Worm (Caenorhabditis elegans) whole organism, young adult: ENCODE results near the gene F21G4.6.

Experiments
- B0019.2 ChIP-seq: fragments of 200-800 bp; sonication (Bioruptor generic); conservative IDR thresholded peaks from 2 replicates; pipeline ENCODE4 v1.3.6; 2022; ENCODE audit warnings: missing genetic modification reagents, missing genetic modification characterization, missing compliant biosample characterization
- B0035.1 ChIP-seq: sonication (generic microtip); optimal IDR thresholded peaks from 2 replicates; lab custom pipeline; 2016; ENCODE audit warnings: missing genetic modification characterization, mild to moderate bottlenecking, missing compliant biosample characterization, missing genotype, missing genetic modification reagents
- B0336.3 ChIP-seq: fragments of 200-800 bp; sonication (Bioruptor generic); IDR thresholded peaks from 2 replicates; pipeline ENCODE4 v1.3.6; 2022; ENCODE audit warnings: missing genetic modification characterization, missing compliant biosample characterization
- C17E4.6 ChIP-seq: fragments of 200-800 bp; sonication (Bioruptor generic); IDR thresholded peaks from 2 replicates; pipeline ENCODE4 v1.3.6; 2022; ENCODE audit warnings: missing genetic modification reagents, missing genetic modification characterization, missing compliant biosample characterization
- F52B5.7 ChIP-seq: sonication (generic microtip); optimal IDR thresholded peaks from 2 replicates; lab custom pipeline; 2016; ENCODE audit warnings: mild to moderate bottlenecking, missing genetic modification characterization, missing compliant biosample characterization
- F55B11.4 ChIP-seq: sonication (generic microtip); optimal IDR thresholded peaks from 2 replicates; lab custom pipeline; 2016; ENCODE audit warnings: missing compliant biosample characterization, missing genetic modification characterization, borderline replicate concordance; ENCODE audit not compliant: insufficient read depth
- K12H6.12 ChIP-seq: fragments of 200-800 bp; sonication (Bioruptor generic); optimal IDR thresholded peaks from 2 replicates; lab custom pipeline; 2018; ENCODE audit warnings: mild to moderate bottlenecking, missing genetic modification characterization, missing compliant biosample characterization
- T07F8.4 ChIP-seq: sonication (generic microtip); optimal IDR thresholded peaks from 2 replicates; lab custom pipeline; 2016; ENCODE audit warnings: mild to moderate bottlenecking, missing genetic modification characterization, moderate library complexity, missing compliant biosample characterization
- Y56A3A.18 ChIP-seq: fragments of 200-800 bp; sonication (Bioruptor generic); IDR thresholded peaks from 2 replicates; pipeline ENCODE4 v1.3.6; 2022; ENCODE audit warnings: missing genetic modification reagents, missing genetic modification characterization, missing compliant biosample characterization
- Y67H2A.10 ChIP-seq: fragments of 200-800 bp; sonication (Bioruptor generic); conservative IDR thresholded peaks from 2 replicates; pipeline ENCODE4 v1.3.6; 2022; ENCODE audit warnings: missing genetic modification reagents, missing genetic modification characterization, missing compliant biosample characterization
- Y95B8A.8 ChIP-seq: fragments of 200-800 bp; sonication (Bioruptor generic); IDR thresholded peaks from 2 replicates; pipeline ENCODE4 v1.3.6; 2022; ENCODE audit warnings: missing genetic modification reagents, missing genetic modification characterization, missing compliant biosample characterization
- akir-1 ChIP-seq: fragments of 200-800 bp; sonication (Bioruptor generic); optimal IDR thresholded peaks from 2 replicates; lab custom pipeline; 2018; ENCODE audit warnings: mild to moderate bottlenecking, missing genetic modification characterization, moderate library complexity, missing compliant biosample characterization
- attf-5 ChIP-seq: fragments of 200-800 bp; sonication (Bioruptor generic); optimal IDR thresholded peaks from 2 replicates; lab custom pipeline; 2018; ENCODE audit warnings: mild to moderate bottlenecking, missing genetic modification characterization, missing compliant biosample characterization
- cebp-1 ChIP-seq, 2 experiments: fragments of 200-800 bp in 1 of 2; sonication (Bioruptor generic) in 1 of 2; sonication (generic microtip) in 1 of 2; IDR thresholded peaks in 1 of 2; optimal IDR thresholded peaks in 1 of 2; 2 replicates each; pipeline versions ENCODE4 v1.3.6 to Lab custom; 2017 to 2022; ENCODE audit warnings: missing compliant biosample characterization in 2 of 2, missing genetic modification characterization in 2 of 2, mild to moderate bottlenecking in 1 of 2, missing genetic modification reagents in 1 of 2, moderate library complexity in 1 of 2
- die-1 ChIP-seq: sonication (generic microtip); optimal IDR thresholded peaks from 2 replicates; lab custom pipeline; 2016; ENCODE audit warnings: missing genotype, mild to moderate bottlenecking, missing genetic modification characterization, missing compliant biosample characterization
- efl-1 ChIP-seq: fragments of 150-350 bp; optimal IDR thresholded peaks from 2 replicates; lab custom pipeline; 2014; ENCODE audit warnings: missing biosample characterization, missing genetic modification reagents, missing genetic modification characterization
- ets-4 ChIP-seq: fragments of 200-800 bp; sonication (Bioruptor generic); optimal IDR thresholded peaks from 2 replicates; lab custom pipeline; 2018; ENCODE audit warnings: mild to moderate bottlenecking, missing genetic modification characterization, missing compliant biosample characterization
- fkh-3 ChIP-seq: sonication (generic microtip); optimal IDR thresholded peaks from 2 replicates; lab custom pipeline; 2016; ENCODE audit warnings: mild to moderate bottlenecking, missing genetic modification characterization, missing compliant biosample characterization
- gei-17 ChIP-seq: fragments of 200-800 bp; sonication (Bioruptor generic); optimal IDR thresholded peaks from 2 replicates; lab custom pipeline; 2018; ENCODE audit warnings: mild to moderate bottlenecking, missing genetic modification characterization, missing compliant biosample characterization
- hlh-12 ChIP-seq: sonication (generic microtip); optimal IDR thresholded peaks from 2 replicates; lab custom pipeline; 2016; ENCODE audit warnings: missing genetic modification characterization, missing compliant biosample characterization
- hmg-1.2 ChIP-seq: fragments of 200-800 bp; sonication (Bioruptor generic); IDR thresholded peaks from 2 replicates; pipeline ENCODE4 v1.3.6; 2022; ENCODE audit warnings: missing genetic modification reagents, missing genetic modification characterization, missing compliant biosample characterization
- let-607 ChIP-seq, 2 experiments: fragments of 200-800 bp in 1 of 2; sonication (Bioruptor generic) in 1 of 2; sonication (generic microtip) in 1 of 2; optimal IDR thresholded peaks; 2 replicates each; lab custom pipeline; 2016 to 2018; ENCODE audit warnings: mild to moderate bottlenecking in 2 of 2, missing compliant biosample characterization in 2 of 2, missing genetic modification characterization in 2 of 2, moderate library complexity in 2 of 2, missing genotype in 1 of 2
- lin-40 ChIP-seq: sonication (generic microtip); optimal IDR thresholded peaks from 2 replicates; lab custom pipeline; 2016; ENCODE audit warnings: missing genetic modification characterization, mild to moderate bottlenecking, missing compliant biosample characterization, missing genotype, missing genetic modification reagents
- lir-1 ChIP-seq: fragments of 200-800 bp; sonication (Bioruptor generic); conservative IDR thresholded peaks from 2 replicates; pipeline ENCODE4 v1.3.6; 2022; ENCODE audit warnings: missing genetic modification reagents, missing genetic modification characterization, missing compliant biosample characterization
- madf-10 ChIP-seq: sonication (generic microtip); optimal IDR thresholded peaks from 2 replicates; lab custom pipeline; 2016; ENCODE audit warnings: mild to moderate bottlenecking, missing genetic modification characterization, missing compliant biosample characterization
- madf-6 ChIP-seq: fragments of 200-800 bp; sonication (Bioruptor generic); IDR thresholded peaks from 2 replicates; pipeline ENCODE4 v1.3.6; 2022; ENCODE audit warnings: missing genetic modification reagents, missing genetic modification characterization, missing compliant biosample characterization
- mcd-1 ChIP-seq: fragments of 200-800 bp; sonication (Bioruptor generic); IDR thresholded peaks from 2 replicates; pipeline ENCODE4 v1.3.6; 2022; ENCODE audit warnings: missing genetic modification reagents, missing genetic modification characterization, missing compliant biosample characterization
- mel-28 ChIP-seq: sonication (generic microtip); optimal IDR thresholded peaks from 2 replicates; lab custom pipeline; 2016; ENCODE audit warnings: borderline replicate concordance, mild to moderate bottlenecking, missing genetic modification characterization, missing compliant biosample characterization
- nhr-179 ChIP-seq: sonication (generic microtip); optimal IDR thresholded peaks from 2 replicates; lab custom pipeline; 2016; ENCODE audit warnings: mild to moderate bottlenecking, missing genetic modification characterization, missing compliant biosample characterization
- rec-8 ChIP-seq, 2 experiments: sonication (generic microtip); optimal IDR thresholded peaks; 2 replicates each; lab custom pipeline; 2016; ENCODE audit warnings: mild to moderate bottlenecking in 2 of 2, missing genetic modification characterization in 2 of 2, missing genetic modification reagents in 2 of 2, missing genotype in 2 of 2, missing biosample characterization in 1 of 2, missing compliant biosample characterization in 1 of 2, moderate library complexity in 1 of 2
- snpc-1.1 ChIP-seq: sonication (generic microtip); optimal IDR thresholded peaks from 2 replicates; lab custom pipeline; 2017; ENCODE audit warnings: missing genetic modification characterization, mild to moderate bottlenecking, missing compliant biosample characterization, antibody characterized with exemption, moderate library complexity, missing genotype, missing genetic modification reagents; ENCODE audit not compliant: insufficient read depth
- somi-1 ChIP-seq: fragments of 200-800 bp; sonication (Bioruptor generic); optimal IDR thresholded peaks from 2 replicates; lab custom pipeline; 2018; ENCODE audit warnings: mild to moderate bottlenecking, missing genetic modification characterization, missing compliant biosample characterization
- tbp1 ChIP-seq: fragments of 200-800 bp; sonication (Bioruptor generic); optimal IDR thresholded peaks from 2 replicates; lab custom pipeline; 2018; ENCODE audit warnings: mild to moderate bottlenecking, missing genetic modification characterization, missing compliant biosample characterization
- unc-62 ChIP-seq: fragments of 150-350 bp; optimal IDR thresholded peaks from 2 replicates; lab custom pipeline; 2014; ENCODE audit warnings: missing biosample characterization, missing genetic modification reagents, missing genetic modification characterization
- zfh-2 ChIP-seq: fragments of 200-800 bp; sonication (Bioruptor generic); conservative IDR thresholded peaks from 2 replicates; pipeline ENCODE4 v1.3.6; 2022; ENCODE audit warnings: missing genetic modification reagents, missing genetic modification characterization, missing compliant biosample characterization
- zim-3 ChIP-seq: sonication (generic microtip); optimal IDR thresholded peaks from 2 replicates; lab custom pipeline; 2017; ENCODE audit warnings: mild to moderate bottlenecking, missing genetic modification characterization, moderate library complexity, missing compliant biosample characterization
- ztf-28 ChIP-seq: fragments of 200-800 bp; sonication (Bioruptor generic); IDR thresholded peaks from 2 replicates; pipeline ENCODE4 v1.3.6; 2022; ENCODE audit warnings: missing genetic modification reagents, missing genetic modification characterization, missing compliant biosample characterization
- ztf-6 ChIP-seq: fragments of 200-800 bp; sonication (Bioruptor generic); IDR thresholded peaks from 2 replicates; pipeline ENCODE4 v1.3.6; 2022; ENCODE audit warnings: missing genetic modification reagents, missing genetic modification characterization, missing compliant biosample characterization

F21G4.6 gene

DNA sequence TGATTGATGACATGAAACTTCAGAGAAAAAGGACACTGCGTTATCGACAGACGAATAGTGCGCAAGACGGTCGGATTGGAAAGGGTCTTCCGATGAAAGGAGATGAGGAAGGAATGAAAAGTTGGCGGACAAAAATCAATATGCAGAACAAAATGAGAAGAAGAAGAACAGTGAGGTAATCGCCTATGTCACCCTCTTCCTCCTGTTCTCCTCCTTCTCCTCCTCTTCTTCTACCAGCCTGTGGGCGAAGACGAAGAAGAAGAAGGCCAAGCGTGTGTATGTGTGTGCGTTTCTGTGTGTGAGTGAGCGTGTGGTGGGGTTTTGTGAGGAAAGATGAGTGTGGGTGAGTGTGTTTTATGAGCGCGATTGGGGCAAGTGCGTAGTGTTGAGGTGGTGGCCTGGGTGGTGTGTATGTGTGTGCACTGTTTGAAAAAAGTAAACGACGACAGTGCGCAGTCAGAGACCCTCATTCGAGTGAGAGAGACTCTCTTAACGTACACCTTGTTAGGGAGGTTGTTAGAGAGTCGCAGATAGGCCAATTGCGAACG, 15.1 kb upstream of the F21G4.6 start, which contains the start of gene tsp-21 (continued):
- TF ChIP-seq mcd-1 (GFP tag; lab: Robert Waterston, UW), result peak; percentile 53; the same call in 1 of the 2 replicates
- no peak for TF ChIP-seq T07F8.4 (tag; lab: Kevin White, UChicago)
- no peak for TF ChIP-seq snpc-1.1
- TF ChIP-seq tbp1 (GFP tag; lab: Kevin White, UChicago), result peak; percentile 35
- peak; percentile 60 for TF ChIP-seq attf-5 (GFP tag; lab: Kevin White, UChicago)
- TF ChIP-seq hmg-1.2, result peak; percentile 74; the same call in 1 of the 2 replicates
- peak; percentile 11 for TF ChIP-seq somi-1 (GFP tag; lab: Kevin White, UChicago)
- TF ChIP-seq rec-8 (tag; optimal IDR thresholded peaks at IDR 0.05; lab: Kevin White, UChicago), result no peak
- peak; percentile 59; the same call in 1 of the 2 replicates for TF ChIP-seq C17E4.6 (GFP tag; lab: Robert Waterston, UW)
- no peak for TF ChIP-seq akir-1 (GFP tag; lab: Kevin White, UChicago)
- TF ChIP-seq fkh-3 (tag; lab: Kevin White, UChicago), result no peak
- TF ChIP-seq hlh-12 (tag; lab: Kevin White, UChicago), result no peak
- TF ChIP-seq lin-40, result peak; percentile 69
- TF ChIP-seq K12H6.12, result peak; percentile 61
- TF ChIP-seq F55B11.4 (tag; lab: Kevin White, UChicago), result no peak
- TF ChIP-seq die-1 (tag; lab: Kevin White, UChicago), result peak; percentile 11
- TF ChIP-seq madf-10, result peak; percentile 50
- TF ChIP-seq nhr-179 (tag; lab: Kevin White, UChicago), result no peak
- TF ChIP-seq Y67H2A.10 (GFP tag; lab: Robert Waterston, UW), result no peak
- TF ChIP-seq gei-17, result peak; percentile 77
- no peak for TF ChIP-seq Y95B8A.8 (GFP tag; lab: Robert Waterston, UW)
- TF ChIP-seq unc-62 (GFP tag; lab: Kevin White, UChicago), result no peak
- TF ChIP-seq F52B5.7 (tag; lab: Kevin White, UChicago), result no peak
- TF ChIP-seq let-607 (tag; optimal IDR thresholded peaks at IDR 0.05; lab: Kevin White, UChicago), result peak in 1 of 2 experiments; percentile 36
- no peak for TF ChIP-seq mel-28 (tag; lab: Kevin White, UChicago)
- TF ChIP-seq Y56A3A.18, result 0 out of 2 replicates have a peak, but pooled peaks have one; percentile 30
- TF ChIP-seq ztf-6 (GFP tag; lab: Robert Waterston, UW), result no peak
- TF ChIP-seq efl-1 (GFP tag; lab: Kevin White, UChicago), result no peak
- peak; percentile 71; the same call in 1 of the 2 replicates for TF ChIP-seq B0336.3 (GFP tag; lab: Robert Waterston, UW)
- TF ChIP-seq zim-3 (tag; lab: Kevin White, UChicago), result no peak
- TF ChIP-seq B0035.1 (tag; lab: Kevin White, UChicago), result no peak
- TF ChIP-seq cebp-1 (GFP tag; IDR thresholded peaks at IDR 0.05; lab: Robert Waterston, UW), result peak; percentile 39; the same call in 1 of the 2 replicates
- peak; percentile 81 for TF ChIP-seq cebp-1 (tag; optimal IDR thresholded peaks at IDR 0.05; lab: Kevin White, UChicago)
- no peak for TF ChIP-seq B0019.2 (GFP tag; lab: Robert Waterston, UW)
- TF ChIP-seq ets-4 (GFP tag; lab: Kevin White, UChicago), result peak; percentile 17
- TF ChIP-seq lir-1, result peak; percentile 92
- no peak for TF ChIP-seq ztf-28 (GFP tag; lab: Robert Waterston, UW)
- peak; percentile 83 for TF ChIP-seq zfh-2 (GFP tag; lab: Robert Waterston, UW)
- no peak for TF ChIP-seq madf-6 (GFP tag; lab: Robert Waterston, UW)
